Worm (Caenorhabditis elegans): Measurements from ENCODE around the gene srz-9.
A peak's percentile ranks its signal among the peaks of the same experiment; 100 is the strongest.

Gene srz-9

DNA sequence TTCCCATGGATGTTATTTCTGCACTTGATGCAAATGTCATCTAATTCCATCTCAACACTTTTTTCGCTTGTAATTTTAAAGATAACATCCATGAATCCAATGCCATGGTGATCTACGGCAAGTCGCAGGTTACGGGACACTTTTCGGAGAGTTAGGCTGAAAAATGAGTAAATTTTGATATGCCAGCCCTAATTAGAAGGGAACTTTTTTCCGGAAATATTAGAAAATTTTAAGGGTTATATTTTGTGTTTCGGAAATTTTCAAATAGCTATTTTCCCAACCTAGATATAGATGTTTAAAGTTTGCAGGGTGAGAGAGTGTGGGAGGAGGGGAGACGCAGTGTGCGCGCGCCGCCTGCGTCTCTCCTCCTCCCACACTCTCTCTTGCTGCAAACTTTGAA, 43.5 kb downstream of the srz-9 start:
- TF ChIP-seq nfya-1 (tag; optimal IDR thresholded peaks at IDR 0.05; ENCODE audit: insufficient read depth) (no peak), jun-1 (tag; optimal IDR thresholded peaks at IDR 0.05) (no peak), fos-1 (tag; optimal IDR thresholded peaks at IDR 0.05) (no peak), egl-27 (tag; optimal IDR thresholded peaks at IDR 0.05) (no peak), elt-1 (tag; optimal IDR thresholded peaks at IDR 0.05) (no peak), skn-1 (tag; optimal IDR thresholded peaks at IDR 0.05) (no peak), unc-39 (tag; optimal IDR thresholded peaks at IDR 0.05) (no peak), pha-4 (tag; optimal IDR thresholded peaks at IDR 0.05) (no peak), lin-39 (tag; optimal IDR thresholded peaks at IDR 0.05) (no peak), ztf-4 (tag; optimal IDR thresholded peaks at IDR 0.05) (no peak), hmg-11 (tag; optimal IDR thresholded peaks at IDR 0.05) (no peak), ceh-16 (tag; optimal IDR thresholded peaks at IDR 0.05) (no peak), nhr-76 (tag; optimal IDR thresholded peaks at IDR 0.05) (no peak), lin-15B (tag; optimal IDR thresholded peaks at IDR 0.05) (no peak), nhr-28 (tag; optimal IDR thresholded peaks at IDR 0.05) (no peak), lsy-12 (tag; optimal IDR thresholded peaks at IDR 0.05) (no peak), nhr-23 (tag; optimal IDR thresholded peaks at IDR 0.05) (no peak)

DNA sequence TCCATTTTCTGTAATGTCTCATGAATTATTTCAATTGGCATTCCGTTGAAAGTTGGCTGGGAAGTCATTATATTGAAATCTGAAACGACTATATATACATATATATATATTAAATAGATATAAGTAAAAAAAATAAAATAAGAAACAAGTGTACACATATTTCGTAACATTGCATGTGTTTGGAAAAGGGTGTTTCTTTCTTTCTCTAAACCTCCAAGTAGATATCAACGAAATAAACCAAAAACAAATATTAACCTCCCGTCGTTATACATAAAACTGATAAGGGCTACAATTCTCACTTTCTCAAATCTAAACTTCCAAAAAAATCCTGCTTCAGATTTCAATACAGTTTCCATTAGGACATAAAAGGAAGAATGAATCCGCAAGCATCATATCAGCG, 44.4 kb downstream of the srz-9 start, which contains the start of gene fbxa-79:
Gene fbxa-79, minus strand, starts transcription at position 86 of the 400 bp plus-strand sequence.
- peak; percentile 77 for TF ChIP-seq pha-4 (tag; optimal IDR thresholded peaks at IDR 0.05)
- TF ChIP-seq elt-2 (tag; optimal IDR thresholded peaks at IDR 0.05): peak; percentile 67
- TF ChIP-seq ceh-28 (tag; optimal IDR thresholded peaks at IDR 0.05): no peak
- no peak for TF ChIP-seq hmg-11 (tag; optimal IDR thresholded peaks at IDR 0.05)
- TF ChIP-seq nhr-43 (tag; optimal IDR thresholded peaks at IDR 0.05; ENCODE audit: poor library complexity, severe bottlenecking): no peak
- peak; percentile 67 for TF ChIP-seq pqm-1 (tag; optimal IDR thresholded peaks at IDR 0.05)
- TF ChIP-seq lin-39 (tag; optimal IDR thresholded peaks at IDR 0.05): no peak
- TF ChIP-seq mdl-1 (tag; optimal IDR thresholded peaks at IDR 0.05): no peak

DNA sequence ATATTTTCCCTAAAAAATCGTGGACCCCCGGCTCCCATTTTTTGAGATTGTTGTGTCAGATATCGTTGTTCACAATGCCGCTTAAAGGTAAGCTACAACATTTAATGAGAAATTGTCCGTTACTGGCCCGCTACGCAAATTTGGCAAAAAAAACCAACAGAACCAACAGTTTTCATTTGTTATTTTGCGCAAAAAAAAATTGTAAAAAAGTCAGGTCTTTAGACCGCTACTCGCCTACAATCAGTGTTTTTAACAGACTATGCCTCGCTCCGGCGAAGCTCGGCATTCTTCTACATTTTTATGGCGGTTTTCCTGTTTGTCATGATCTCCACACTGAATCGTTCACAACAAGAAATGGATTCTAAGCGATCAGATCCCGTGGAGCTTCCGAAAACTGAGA, 45.1 kb downstream of the srz-9 start, which contains the start of gene Y82E9BL.12:
Gene Y82E9BL.12, plus strand, starts transcription at position 301 of the 400 bp plus-strand sequence.
- TF ChIP-seq nhr-23 (tag; optimal IDR thresholded peaks at IDR 0.05) (no peak), ztf-4 (tag; optimal IDR thresholded peaks at IDR 0.05) (no peak), ama-1 (optimal IDR thresholded peaks at IDR 0.05) (no peak), elt-1 (tag; optimal IDR thresholded peaks at IDR 0.05) (no peak), elt-2 (tag; optimal IDR thresholded peaks at IDR 0.05) (no peak), nhr-12 (tag; optimal IDR thresholded peaks at IDR 0.05) (no peak), fkh-2 (tag; optimal IDR thresholded peaks at IDR 0.05) (no peak), nhr-67 (tag; optimal IDR thresholded peaks at IDR 0.05) (no peak), sea-2 (GFP tag; optimal IDR thresholded peaks at IDR 0.05) (no peak), snpc-4 (tag; optimal IDR thresholded peaks at IDR 0.05) (no peak), ceh-16 (tag; optimal IDR thresholded peaks at IDR 0.05) (no peak), egl-5 (tag; optimal IDR thresholded peaks at IDR 0.05) (no peak), tbx-2 (tag; optimal IDR thresholded peaks at IDR 0.05) (no peak), zag-1 (tag; optimal IDR thresholded peaks at IDR 0.05) (no peak), skn-1 (tag; optimal IDR thresholded peaks at IDR 0.05) (no peak), nhr-77 (tag; optimal IDR thresholded peaks at IDR 0.05) (no peak)

DNA sequence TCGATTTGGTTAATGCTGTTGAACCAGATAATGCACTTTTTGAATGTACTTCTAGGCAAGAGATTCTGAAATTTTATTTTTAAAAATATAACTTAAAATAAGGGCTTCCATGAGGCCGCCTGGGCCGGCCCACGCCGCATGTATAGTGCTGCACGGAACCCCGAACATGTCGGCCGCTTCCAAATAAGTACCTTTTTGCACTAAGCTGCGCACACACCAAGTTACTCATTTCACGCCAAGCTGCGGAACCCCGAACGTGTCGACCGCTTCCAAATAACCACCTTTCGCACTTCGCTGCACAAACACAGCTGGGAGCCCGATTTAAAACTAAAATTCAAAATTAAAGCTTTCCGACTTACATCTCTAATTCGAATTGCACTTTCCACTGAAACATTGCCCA, 47.6 kb downstream of the srz-9 start:
- TF ChIP-seq skn-1 (tag; optimal IDR thresholded peaks at IDR 0.05) (no peak), nhr-12 (tag; optimal IDR thresholded peaks at IDR 0.05) (no peak), nfya-1 (tag; optimal IDR thresholded peaks at IDR 0.05; ENCODE audit: insufficient read depth) (no peak), ama-1 (optimal IDR thresholded peaks at IDR 0.05) (no peak), pqm-1 (tag; optimal IDR thresholded peaks at IDR 0.05) (no peak), egl-5 (tag; optimal IDR thresholded peaks at IDR 0.05) (no peak), nhr-25 (tag; optimal IDR thresholded peaks at IDR 0.05) (no peak), unc-62 (GFP tag; optimal IDR thresholded peaks at IDR 0.05) (no peak), tbx-2 (tag; optimal IDR thresholded peaks at IDR 0.05) (no peak), ztf-11 (tag; optimal IDR thresholded peaks at IDR 0.05) (no peak), fos-1 (tag; optimal IDR thresholded peaks at IDR 0.05) (no peak), pha-4 (tag; optimal IDR thresholded peaks at IDR 0.05) (no peak), eor-1 (tag; optimal IDR thresholded peaks at IDR 0.05) (no peak), jun-1 (tag; optimal IDR thresholded peaks at IDR 0.05) (no peak), ZK546.5 (tag; optimal IDR thresholded peaks at IDR 0.05) (no peak), lin-39 (tag; optimal IDR thresholded peaks at IDR 0.05) (no peak), elt-3 (tag; optimal IDR thresholded peaks at IDR 0.05) (no peak), egl-27 (tag; optimal IDR thresholded peaks at IDR 0.05) (no peak)
